Fruit fly (Drosophila melanogaster): ENCODE results near the gene dsb.

Gene dsb

dm6 chr3L:1856467-1857350 is 53.3 kb downstream of the dsb start, which contains the start of gene CG12024 (continued):
- TF ChIP-seq twi (tag; optimal IDR thresholded peaks at IDR 0.05) = no peak
- TF ChIP-seq hb (GFP tag; IDR thresholded peaks at IDR 0.05; ENCODE audit: partially characterized antibody) = no peak
- peak; percentile 51 for TF ChIP-seq fd96Cb (tag; optimal IDR thresholded peaks at IDR 0.05)
- peak; percentile 84 for TF ChIP-seq CG10543 (GFP tag; optimal IDR thresholded peaks at IDR 0.05)
- TF ChIP-seq CG10959 (GFP tag; IDR thresholded peaks at IDR 0.05) = no peak
- peak; percentile 55; the same call in 1 of the 2 replicates for TF ChIP-seq Atf6 (GFP tag; IDR thresholded peaks at IDR 0.05)
- TF ChIP-seq insv (GFP tag; optimal IDR thresholded peaks at IDR 0.05) = peak in 1 of 2 experiments; percentile 62
- TF ChIP-seq slp2 (GFP tag; optimal IDR thresholded peaks at IDR 0.05) = peak; percentile 62
- TF ChIP-seq yki (optimal IDR thresholded peaks at IDR 0.05) = no peak
- no peak for TF ChIP-seq sc (optimal IDR thresholded peaks at IDR 0.05)
- peak; percentile 9 for TF ChIP-seq sc (GFP tag; optimal IDR thresholded peaks at IDR 0.05)
- TF ChIP-seq corto (GFP tag; optimal IDR thresholded peaks at IDR 0.05) = no peak
- TF ChIP-seq CG7928 (GFP tag; optimal IDR thresholded peaks at IDR 0.05) = peak; percentile 49
- TF ChIP-seq CG34224 (GFP tag; IDR thresholded peaks at IDR 0.05; ENCODE audit: partially characterized antibody) = no peak
- TF ChIP-seq disco-r (GFP tag; optimal IDR thresholded peaks at IDR 0.05) = peak; percentile 85
- peak; percentile 80 for TF ChIP-seq gem (tag; optimal IDR thresholded peaks at IDR 0.05)
- no peak for TF ChIP-seq ara (GFP tag; IDR thresholded peaks at IDR 0.05)
- peak; percentile 77 for TF ChIP-seq Rfx (GFP tag; IDR thresholded peaks at IDR 0.05)
- TF ChIP-seq CG15514 (GFP tag; optimal IDR thresholded peaks at IDR 0.05) = peak; percentile 87
- no peak for TF ChIP-seq CG42726 (GFP tag; IDR thresholded peaks at IDR 0.05; ENCODE audit: partially characterized antibody)
- peak; percentile 34 for TF ChIP-seq ab (GFP tag; optimal IDR thresholded peaks at IDR 0.05)
- TF ChIP-seq Stat92E (GFP tag; optimal IDR thresholded peaks at IDR 0.05) = no peak
- no peak for TF ChIP-seq Lpt (GFP tag; optimal IDR thresholded peaks at IDR 0.05)
- peak; percentile 91 for TF ChIP-seq MESR4 (GFP tag; optimal IDR thresholded peaks at IDR 0.05)
- TF ChIP-seq E2f2 (GFP tag; IDR thresholded peaks at IDR 0.05) = peak; percentile 94
- TF ChIP-seq GATAe (GFP tag; conservative IDR thresholded peaks at IDR 0.05) = peak; percentile 24
- TF ChIP-seq CG3995 (GFP tag; optimal IDR thresholded peaks at IDR 0.05) = peak; percentile 74
- peak; percentile 86 for TF ChIP-seq lilli (GFP tag; optimal IDR thresholded peaks at IDR 0.05)
- TF ChIP-seq Neu2 (GFP tag; optimal IDR thresholded peaks at IDR 0.05; ENCODE audit: borderline replicate concordance) = no peak
- TF ChIP-seq jumu (GFP tag; optimal IDR thresholded peaks at IDR 0.05) = peak; percentile 74
- TF ChIP-seq Opbp (GFP tag; IDR thresholded peaks at IDR 0.05; ENCODE audit: partially characterized antibody) = no peak
- TF ChIP-seq ATbp (GFP tag; optimal IDR thresholded peaks at IDR 0.05) = peak; percentile 19
- TF ChIP-seq CG3847 (GFP tag; IDR thresholded peaks at IDR 0.05) = peak; percentile 90
- TF ChIP-seq CG4707 (GFP tag; optimal IDR thresholded peaks at IDR 0.05) = no peak
- peak; percentile 46 for TF ChIP-seq CG1792 (GFP tag; optimal IDR thresholded peaks at IDR 0.05)
- peak; percentile 23 for TF ChIP-seq CG5180 (GFP tag; optimal IDR thresholded peaks at IDR 0.05)
- TF ChIP-seq CG4360 (GFP tag; IDR thresholded peaks at IDR 0.05) = no peak
- TF ChIP-seq Usf (GFP tag; optimal IDR thresholded peaks at IDR 0.05) = no peak
- peak; percentile 89 for TF ChIP-seq HLH54F (GFP tag; optimal IDR thresholded peaks at IDR 0.05)
- TF ChIP-seq Xbp1 (GFP tag; optimal IDR thresholded peaks at IDR 0.05) = peak; percentile 82
- no peak for TF ChIP-seq sim (GFP tag; IDR thresholded peaks at IDR 0.05)
- TF ChIP-seq D19B (GFP tag; optimal IDR thresholded peaks at IDR 0.05) = peak; percentile 11
- no peak for TF ChIP-seq CG12236 (GFP tag; optimal IDR thresholded peaks at IDR 0.05)
- TF ChIP-seq tll (GFP tag; optimal IDR thresholded peaks at IDR 0.05) = no peak
- peak; percentile 46; the same call in 2 of the 3 replicates for TF ChIP-seq knrl (GFP tag; IDR thresholded peaks at IDR 0.05; ENCODE audit: partially characterized antibody)
- TF ChIP-seq CG15601 (tag; optimal IDR thresholded peaks at IDR 0.05) = peak; percentile 77
- TF ChIP-seq CG15479 (GFP tag; optimal IDR thresholded peaks at IDR 0.05) = no peak
- TF ChIP-seq CG6854 (GFP tag; optimal IDR thresholded peaks at IDR 0.05) = no peak

Data from whole organism, embryonic.